Fruit fly (Drosophila melanogaster): ENCODE results near the gene CG32486.

The CG32486 gene

dm6 chr3L:3042150-3043049 is 28.2 kb downstream of the CG32486 start, which contains the start of gene Prx4 (continued):
- peak; percentile 62 for TF ChIP-seq CG32772 (GFP tag; IDR thresholded peaks at IDR 0.05)
- peak; percentile 62 for TF ChIP-seq Chrac-16 (GFP tag; optimal IDR thresholded peaks at IDR 0.05)
- peak; percentile 66 for TF ChIP-seq Meics (GFP tag; optimal IDR thresholded peaks at IDR 0.05)
- peak; percentile 71 for TF ChIP-seq CG18262 (tag; optimal IDR thresholded peaks at IDR 0.05)
- TF ChIP-seq B-H2 (GFP tag; optimal IDR thresholded peaks at IDR 0.05): no peak
- peak; percentile 74 for TF ChIP-seq Ptx1 (GFP tag; IDR thresholded peaks at IDR 0.05)
- peak; percentile 82 for TF ChIP-seq CG2678 (tag; optimal IDR thresholded peaks at IDR 0.05)
- no peak for TF ChIP-seq CG30020 (tag; optimal IDR thresholded peaks at IDR 0.05)
- TF ChIP-seq CG31388 (GFP tag; optimal IDR thresholded peaks at IDR 0.05): no peak
- TF ChIP-seq CG31224 (GFP tag; IDR thresholded peaks at IDR 0.05): peak; percentile 51
- TF ChIP-seq CG2120 (GFP tag; optimal IDR thresholded peaks at IDR 0.05): peak; percentile 80
- TF ChIP-seq Fer2 (tag; optimal IDR thresholded peaks at IDR 0.05): peak; percentile 29
- peak; percentile 24; the same call in 1 of the 2 replicates for TF ChIP-seq dati (GFP tag; IDR thresholded peaks at IDR 0.05)
- TF ChIP-seq tin (GFP tag; optimal IDR thresholded peaks at IDR 0.05): peak; percentile 65
- TF ChIP-seq Six4 (GFP tag; optimal IDR thresholded peaks at IDR 0.05): peak; percentile 66
- peak; percentile 62 for TF ChIP-seq az2 (GFP tag; optimal IDR thresholded peaks at IDR 0.05)
- no peak for TF ChIP-seq cad (GFP tag; optimal IDR thresholded peaks at IDR 0.05)
- TF ChIP-seq CG9932 (GFP tag; IDR thresholded peaks at IDR 0.05): peak; percentile 74
- TF ChIP-seq CG14050 (GFP tag; IDR thresholded peaks at IDR 0.05): peak; percentile 55
- TF ChIP-seq esg (GFP tag; conservative IDR thresholded peaks at IDR 0.05): peak; percentile 70
- peak; percentile 51; the same call in 1 of the 2 replicates for TF ChIP-seq CG10321 (GFP tag; IDR thresholded peaks at IDR 0.05)
- TF ChIP-seq CG10147 (GFP tag; optimal IDR thresholded peaks at IDR 0.05): peak; percentile 52
- peak; percentile 2 for TF ChIP-seq CG8290 (GFP tag; optimal IDR thresholded peaks at IDR 0.05)
- peak in 1 of 2 experiments; percentile 34 for TF ChIP-seq CG8290 (tag; optimal IDR thresholded peaks at IDR 0.05)
- peak; percentile 66 for TF ChIP-seq cwo (GFP tag; optimal IDR thresholded peaks at IDR 0.05)
- peak; percentile 4 for TF ChIP-seq fd102C (GFP tag; optimal IDR thresholded peaks at IDR 0.05)
- peak; percentile 25 for TF ChIP-seq CG14710 (tag; optimal IDR thresholded peaks at IDR 0.05)
- peak; percentile 74 for TF ChIP-seq Sox102F (GFP tag; optimal IDR thresholded peaks at IDR 0.05)
- peak; percentile 65 for TF ChIP-seq CG7372 (GFP tag; IDR thresholded peaks at IDR 0.05)
- no peak for TF ChIP-seq nerfin-2 (GFP tag; IDR thresholded peaks at IDR 0.05; ENCODE audit: partially characterized antibody)
- TF ChIP-seq Oli (tag; optimal IDR thresholded peaks at IDR 0.05): peak; percentile 74
- peak; percentile 84 for TF ChIP-seq CG7839 (tag; optimal IDR thresholded peaks at IDR 0.05)
- no peak for TF ChIP-seq CG11723 (GFP tag; optimal IDR thresholded peaks at IDR 0.05)
- peak; percentile 62 for TF ChIP-seq Taf1 (GFP tag; IDR thresholded peaks at IDR 0.05)
- no peak for TF ChIP-seq Lhr (GFP tag; optimal IDR thresholded peaks at IDR 0.05)
- TF ChIP-seq CG17802 (tag; optimal IDR thresholded peaks at IDR 0.05): peak; percentile 18
- TF ChIP-seq fd96Cb (tag; optimal IDR thresholded peaks at IDR 0.05): peak; percentile 63
- TF ChIP-seq CG1603 (tag; optimal IDR thresholded peaks at IDR 0.05): peak; percentile 60
- TF ChIP-seq CG6689 (GFP tag; IDR thresholded peaks at IDR 0.05): peak; percentile 82
- TF ChIP-seq twi (tag; optimal IDR thresholded peaks at IDR 0.05): peak; percentile 18
- TF ChIP-seq MTF-1 (GFP tag; optimal IDR thresholded peaks at IDR 0.05; ENCODE audit: borderline replicate concordance): peak; percentile 43
- no peak for TF ChIP-seq tll (GFP tag; optimal IDR thresholded peaks at IDR 0.05)
- no peak for TF ChIP-seq dm (GFP tag; optimal IDR thresholded peaks at IDR 0.05)
- no peak for TF ChIP-seq CG15073 (GFP tag; optimal IDR thresholded peaks at IDR 0.05)
- peak; percentile 64 for TF ChIP-seq CG12769 (tag; optimal IDR thresholded peaks at IDR 0.05)
- TF ChIP-seq ato (GFP tag; IDR thresholded peaks at IDR 0.05; ENCODE audit: partially characterized antibody): no peak
- TF ChIP-seq Xrp1 (GFP tag; IDR thresholded peaks at IDR 0.05): peak; percentile 85
- no peak for TF ChIP-seq Nf-YC (tag; optimal IDR thresholded peaks at IDR 0.05)

All from whole organism, embryonic.